Worm (Caenorhabditis elegans): ENCODE measurements around the gene apc-17.

The apc-17 gene

DNA sequence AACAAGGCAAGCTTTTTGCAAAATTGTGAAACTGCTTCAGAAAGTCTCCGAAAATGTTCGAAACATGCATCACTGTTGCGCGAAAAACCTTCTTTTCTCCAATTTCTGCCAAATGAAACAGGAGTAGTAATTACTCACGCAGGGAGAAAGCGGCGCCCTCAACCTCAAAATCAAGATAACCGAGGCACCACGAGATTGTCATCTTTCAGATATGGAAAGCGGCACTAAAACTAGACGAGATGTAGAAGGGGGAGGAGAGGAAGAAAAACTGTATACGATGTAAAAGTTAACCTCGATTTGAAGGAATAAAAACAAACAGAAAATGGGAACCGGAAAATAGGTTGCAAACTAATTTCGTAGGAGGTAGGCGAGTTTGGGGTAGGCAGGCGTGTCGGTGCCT, 31.4 kb upstream of the apc-17 start:
- no peak for TF ChIP-seq nhr-48 (tag; optimal IDR thresholded peaks at IDR 0.05)
- no peak for TF ChIP-seq F26F4.8 (GFP tag; conservative IDR thresholded peaks at IDR 0.05)
- no peak for TF ChIP-seq fos-1 (tag; optimal IDR thresholded peaks at IDR 0.05)
- TF ChIP-seq ceh-32 (tag; optimal IDR thresholded peaks at IDR 0.05; ENCODE audit: poor library complexity) = no peak

DNA sequence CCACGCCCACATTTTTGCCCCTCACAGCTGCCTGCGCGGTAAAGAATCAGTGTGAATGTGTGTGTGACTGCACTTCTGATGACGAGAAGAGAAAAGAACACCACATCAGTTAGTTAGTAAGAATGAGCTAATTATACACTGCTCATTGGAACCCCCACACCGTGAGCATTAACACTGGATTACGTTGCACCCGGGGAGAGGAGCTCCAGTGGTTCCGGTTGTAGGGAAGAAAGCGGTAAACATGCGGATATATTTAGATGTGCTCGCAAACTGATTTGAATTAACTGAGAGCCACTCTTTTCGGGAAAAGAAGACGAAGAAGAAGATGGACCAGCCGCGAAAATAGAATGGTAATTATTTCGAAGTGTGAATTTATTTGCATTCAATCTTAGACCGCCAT, 21.2 kb upstream of the apc-17 start:
- TF ChIP-seq egl-43 (GFP tag; IDR thresholded peaks at IDR 0.05) = no peak
- no peak for TF ChIP-seq sdz-12 (GFP tag; optimal IDR thresholded peaks at IDR 0.05)
- TF ChIP-seq duxl-1 (tag; optimal IDR thresholded peaks at IDR 0.05; ENCODE audit: poor library complexity) = no peak
- TF ChIP-seq T26A8.4 (GFP tag; IDR thresholded peaks at IDR 0.05) = no peak

DNA sequence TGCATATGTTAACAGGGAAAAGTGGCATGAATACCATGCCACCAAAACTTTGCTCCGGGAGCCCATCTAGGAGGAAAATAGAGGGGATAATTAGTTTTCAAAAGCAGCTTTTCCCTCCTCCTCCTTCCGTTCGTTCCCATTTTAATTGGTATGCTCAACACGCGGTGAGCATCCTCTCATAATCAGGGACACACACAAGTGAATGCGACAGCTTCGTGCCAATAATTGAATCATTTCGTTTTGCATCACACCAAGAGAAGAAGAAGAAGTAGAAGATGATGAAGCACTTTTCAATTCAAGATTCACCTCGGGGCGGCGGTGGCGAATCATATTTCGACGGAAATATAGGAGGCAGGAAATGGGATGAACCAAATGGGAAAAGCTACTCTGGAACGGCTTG, 19.8 kb upstream of the apc-17 start:
- TF ChIP-seq lin-38 (GFP tag; IDR thresholded peaks at IDR 0.05) (no peak), aha-1 (tag) (peak; percentile 64)

DNA sequence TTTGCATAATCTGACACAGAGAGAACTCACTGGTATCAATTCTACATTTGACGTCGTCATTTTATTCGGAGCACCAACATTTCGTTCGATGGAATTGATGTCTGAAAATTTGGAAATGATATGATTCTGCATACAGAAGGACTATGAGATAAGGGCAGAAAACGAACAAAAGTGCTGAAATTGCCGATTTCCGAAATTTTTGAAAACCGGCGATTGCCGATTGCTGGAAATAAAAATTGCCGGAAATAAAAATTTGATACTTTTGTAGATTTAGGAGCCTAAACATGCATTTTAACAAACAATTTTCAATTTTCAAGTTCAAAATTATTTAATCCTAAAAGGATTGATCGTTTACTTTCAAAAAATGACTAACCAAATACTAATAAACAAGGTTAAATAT, 18.6 kb upstream of the apc-17 start, which contains the start of gene unc-53:
unc-53 (minus strand) TSS at position 101 of the 400 bp plus-strand sequence.
- TF ChIP-seq ctbp-1 (GFP tag; IDR thresholded peaks at IDR 0.05) (no peak), nhr-41 (GFP tag; IDR thresholded peaks at IDR 0.05) (no peak), unc-39 (tag; optimal IDR thresholded peaks at IDR 0.05) (no peak), gei-8 (GFP tag; optimal IDR thresholded peaks at IDR 0.05) (no peak), aha-1 (tag) (no peak)

DNA sequence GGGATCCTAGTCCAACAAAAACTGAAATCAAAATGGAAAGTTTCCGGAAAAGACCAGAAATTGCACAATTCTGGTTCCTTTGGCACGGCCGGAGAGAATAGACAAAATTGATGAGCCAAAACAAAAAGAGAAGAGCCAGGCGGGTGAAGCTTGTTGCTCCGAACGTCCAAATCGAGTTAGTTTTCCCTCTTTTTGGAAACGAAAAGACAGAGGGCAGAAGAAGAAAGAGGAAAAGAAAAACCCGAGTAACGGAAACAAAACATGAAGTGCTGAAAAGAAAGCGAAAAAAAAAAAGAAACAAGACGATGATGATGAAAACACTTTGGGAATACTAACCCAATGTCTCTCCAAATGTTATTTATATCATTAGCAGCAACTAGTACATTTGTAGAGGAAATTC, 16.4 kb upstream of the apc-17 start:
- TF ChIP-seq lin-13 (GFP tag; optimal IDR thresholded peaks at IDR 0.05) = no peak
- peak; percentile 62 for TF ChIP-seq ces-1 (GFP tag; optimal IDR thresholded peaks at IDR 0.05)
- TF ChIP-seq unc-62 (GFP tag; optimal IDR thresholded peaks at IDR 0.05 in 1 of 2) = no peak
- no peak for TF ChIP-seq unc-62 (tag; optimal IDR thresholded peaks at IDR 0.05)
- no peak for TF ChIP-seq nhr-42 (GFP tag; IDR thresholded peaks at IDR 0.05)
- TF ChIP-seq nhr-28 (tag; optimal IDR thresholded peaks at IDR 0.05) = no peak
- no peak for TF ChIP-seq F49E8.2 (tag; optimal IDR thresholded peaks at IDR 0.05; ENCODE audit: borderline replicate concordance)

DNA sequence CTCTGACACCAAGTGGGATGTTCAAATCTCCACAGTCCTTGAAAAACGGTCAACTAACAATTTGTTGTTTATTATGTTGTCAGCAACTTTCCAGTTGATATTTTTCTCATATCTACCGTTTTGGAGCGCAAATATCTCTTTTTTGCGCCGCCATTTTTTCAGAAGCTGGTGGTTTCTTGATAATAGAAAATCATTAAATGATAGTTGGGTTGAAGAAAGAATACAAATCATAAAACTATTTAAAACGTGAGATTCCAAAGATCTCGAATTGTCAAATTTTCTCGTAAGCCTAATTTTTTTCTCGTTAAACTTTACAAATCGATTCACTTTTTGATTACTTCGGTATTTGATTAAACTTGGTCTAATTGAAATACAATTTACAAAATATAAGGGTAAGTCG, 15.5 kb upstream of the apc-17 start, which contains the start of gene rpl-42:
rpl-42 (plus strand) TSS at position 301 of the 400 bp plus-strand sequence.
- TF ChIP-seq mxl-2 (GFP tag; conservative IDR thresholded peaks at IDR 0.05) (no peak), zfp-2 (tag; optimal IDR thresholded peaks at IDR 0.05) (no peak), nhr-237 (tag; optimal IDR thresholded peaks at IDR 0.05) (no peak)

DNA sequence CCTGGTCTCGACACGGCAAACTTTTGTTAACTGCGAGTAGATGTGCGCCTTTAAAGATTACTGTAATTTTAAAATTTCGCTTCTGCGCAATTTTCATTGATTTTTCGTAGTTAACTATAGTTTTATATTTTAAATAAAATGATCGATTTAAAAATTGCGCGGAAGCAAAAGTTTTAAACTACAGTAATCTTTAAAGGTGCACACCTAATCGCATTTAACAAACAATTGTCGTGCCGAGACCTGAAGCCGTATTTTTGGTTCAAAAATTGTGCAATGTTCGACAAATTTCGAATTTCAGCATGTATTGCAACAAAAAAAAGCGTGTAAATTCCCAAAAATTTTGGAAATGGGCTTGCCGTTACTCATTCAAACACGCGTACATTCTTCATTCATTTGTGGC, 13.5 kb upstream of the apc-17 start:
- TF ChIP-seq unc-130 (GFP tag; optimal IDR thresholded peaks at IDR 0.05) (no peak), aha-1 (tag) (peak; percentile 15), unc-62 (GFP tag; optimal IDR thresholded peaks at IDR 0.05 in 1 of 2) (peak in 1 of 2 experiments; percentile 26), unc-62 (tag; optimal IDR thresholded peaks at IDR 0.05) (no peak)

DNA sequence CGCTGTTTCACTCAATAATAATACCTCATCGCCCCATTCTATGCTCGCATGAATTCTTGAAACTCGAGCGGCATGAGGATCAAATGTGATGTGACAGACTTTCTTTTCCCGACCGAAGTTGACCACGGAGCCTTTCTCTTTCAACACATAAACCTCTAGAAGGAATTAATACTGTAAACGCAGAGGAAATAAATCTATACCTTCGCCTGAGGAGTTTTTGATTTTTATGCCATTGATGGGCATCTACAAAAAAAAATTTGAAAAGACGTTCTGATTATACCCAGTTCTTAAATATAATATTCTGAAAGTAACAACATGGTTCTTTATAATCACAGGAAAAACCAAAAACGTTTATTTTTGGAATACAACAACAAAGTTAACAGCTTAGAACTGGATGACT, 11.7 kb upstream of the apc-17 start, which contains the start of gene nbs-1:
nbs-1 (minus strand) TSS at position 246 of the 400 bp plus-strand sequence.
- peak; percentile 54; the same call in 1 of the 2 replicates for TF ChIP-seq snpc-1.2 (GFP tag; IDR thresholded peaks at IDR 0.05)
- TF ChIP-seq lsy-2 (tag; optimal IDR thresholded peaks at IDR 0.05) = peak in 1 of 2 experiments; percentile 29
- no peak for TF ChIP-seq fos-1 (tag; optimal IDR thresholded peaks at IDR 0.05)
- TF ChIP-seq nhr-25 (tag; optimal IDR thresholded peaks at IDR 0.05; ENCODE audit: borderline replicate concordance, insufficient read depth) = no peak
- peak; percentile 21 for TF ChIP-seq mes-2 (tag; optimal IDR thresholded peaks at IDR 0.05; ENCODE audit: poor library complexity, severe bottlenecking)
- TF ChIP-seq lin-38 (GFP tag; IDR thresholded peaks at IDR 0.05) = peak; percentile 49; the same call in 1 of the 2 replicates
- no peak for TF ChIP-seq nhr-28 (tag; optimal IDR thresholded peaks at IDR 0.05)
- TF ChIP-seq F44E2.7 (GFP tag; IDR thresholded peaks at IDR 0.05) = no peak
- TF ChIP-seq attf-4 (tag; optimal IDR thresholded peaks at IDR 0.05) = no peak
- TF ChIP-seq nhr-41 (GFP tag; IDR thresholded peaks at IDR 0.05) = no peak
- TF ChIP-seq Y48G9A.11 (GFP tag; IDR thresholded peaks at IDR 0.05) = 0 out of 2 replicates have a peak, but pooled peaks have one; percentile 38
- peak; percentile 14 for TF ChIP-seq ama-1 (optimal IDR thresholded peaks at IDR 0.05)

Data from whole organism, L4 larva.